Fruit fly (Drosophila melanogaster): ENCODE results near the gene CG9536.

CG9536 gene

dm6 chr2L:6480212-6480994 is 3.6 kb upstream of the CG9536 start, which contains the start of the genes Sec61alpha and Daxx (continued):
- TF ChIP-seq CG32532 (GFP tag; IDR thresholded peaks at IDR 0.05) (peak; percentile 92), Doc2 (GFP tag; IDR thresholded peaks at IDR 0.05) (peak; percentile 63; the same call in 1 of the 2 replicates), Sox102F (GFP tag; optimal IDR thresholded peaks at IDR 0.05) (peak; percentile 80), CG15479 (GFP tag; optimal IDR thresholded peaks at IDR 0.05) (no peak), CG18262 (tag; optimal IDR thresholded peaks at IDR 0.05) (peak; percentile 73), CG7556 (GFP tag; optimal IDR thresholded peaks at IDR 0.05) (peak; percentile 62), CG4404 (GFP tag; IDR thresholded peaks at IDR 0.05) (peak; percentile 76), CG7271 (tag; optimal IDR thresholded peaks at IDR 0.05) (no peak), CG1602 (GFP tag; optimal IDR thresholded peaks at IDR 0.05) (peak; percentile 85), her (GFP tag; optimal IDR thresholded peaks at IDR 0.05) (peak; percentile 80), CG1529 (GFP tag; optimal IDR thresholded peaks at IDR 0.05) (peak; percentile 50), Eip74EF (GFP tag; optimal IDR thresholded peaks at IDR 0.05) (peak in 1 of 2 experiments; percentile 72), B-H2 (GFP tag; optimal IDR thresholded peaks at IDR 0.05) (peak; percentile 78), scrt (GFP tag; optimal IDR thresholded peaks at IDR 0.05) (peak; percentile 67), Opbp (GFP tag; IDR thresholded peaks at IDR 0.05; ENCODE audit: partially characterized antibody) (peak; percentile 100), vfl (GFP tag; optimal IDR thresholded peaks at IDR 0.05) (peak; percentile 87), Ets97D (GFP tag; optimal IDR thresholded peaks at IDR 0.05) (peak; percentile 93), salm (tag; optimal IDR thresholded peaks at IDR 0.05) (peak; percentile 55), CG10543 (GFP tag; optimal IDR thresholded peaks at IDR 0.05) (peak; percentile 76), CG17385 (GFP tag; optimal IDR thresholded peaks at IDR 0.05) (peak; percentile 58), Dip2 (GFP tag; IDR thresholded peaks at IDR 0.05) (no peak), usp (GFP tag; optimal IDR thresholded peaks at IDR 0.05) (no peak), Six4 (GFP tag; optimal IDR thresholded peaks at IDR 0.05) (peak; percentile 67), Lpt (GFP tag; optimal IDR thresholded peaks at IDR 0.05) (no peak), Antp (GFP tag; optimal IDR thresholded peaks at IDR 0.05) (peak; percentile 93), Stat92E (GFP tag; optimal IDR thresholded peaks at IDR 0.05) (no peak), kah (GFP tag; optimal IDR thresholded peaks at IDR 0.05) (peak; percentile 37), CG3407 (GFP tag; optimal IDR thresholded peaks at IDR 0.05) (peak; percentile 45), BEAF-32 (GFP tag; optimal IDR thresholded peaks at IDR 0.05) (peak; percentile 100), mirr (GFP tag; optimal IDR thresholded peaks at IDR 0.05) (peak; percentile 36), Dll (GFP tag; IDR thresholded peaks at IDR 0.05; ENCODE audit: partially characterized antibody) (peak; percentile 97), CG18619 (GFP tag; optimal IDR thresholded peaks at IDR 0.05) (peak; percentile 75), CG7963 (GFP tag; IDR thresholded peaks at IDR 0.05; ENCODE audit: partially characterized antibody) (peak; percentile 100), Doc3 (GFP tag; IDR thresholded peaks at IDR 0.05; ENCODE audit: partially characterized antibody) (peak; percentile 97), emc (GFP tag; optimal IDR thresholded peaks at IDR 0.05) (peak; percentile 75), fd102C (GFP tag; optimal IDR thresholded peaks at IDR 0.05) (no peak), odd (GFP tag; optimal IDR thresholded peaks at IDR 0.05) (peak; percentile 48), CG31224 (GFP tag; IDR thresholded peaks at IDR 0.05) (peak; percentile 72), D19B (GFP tag; optimal IDR thresholded peaks at IDR 0.05) (peak; percentile 69), da (GFP tag; optimal IDR thresholded peaks at IDR 0.05) (peak; percentile 77), caup (GFP tag; optimal IDR thresholded peaks at IDR 0.05; ENCODE audit: severe bottlenecking) (peak; percentile 65), CG10959 (GFP tag; IDR thresholded peaks at IDR 0.05) (peak; percentile 75), CG8944 (GFP tag; optimal IDR thresholded peaks at IDR 0.05) (peak; percentile 90), Deaf1 (tag; optimal IDR thresholded peaks at IDR 0.05) (peak; percentile 97), CG3163 (GFP tag; optimal IDR thresholded peaks at IDR 0.05) (peak; percentile 73), dpn (GFP tag; optimal IDR thresholded peaks at IDR 0.05) (peak; percentile 88 to 92), gsb (GFP tag; IDR thresholded peaks at IDR 0.05) (peak; percentile 54), CG1024 (GFP tag; IDR thresholded peaks at IDR 0.05) (peak; percentile 68)
